Worm (Caenorhabditis elegans) whole organism, L4/young adult: ENCODE data around the gene zzz-1.

Experiments
- W03F9.2 ChIP-seq: fragments of 150-350 bp; optimal IDR thresholded peaks from 2 replicates; lab custom pipeline; 2014; ENCODE audit warnings: missing biosample characterization, missing genetic modification characterization
- him-1 ChIP-seq: sonication (generic microtip); optimal IDR thresholded peaks from 2 replicates; lab custom pipeline; 2016; ENCODE audit warnings: missing genotype, missing genetic modification reagents, missing genetic modification characterization, missing compliant biosample characterization

DNA sequence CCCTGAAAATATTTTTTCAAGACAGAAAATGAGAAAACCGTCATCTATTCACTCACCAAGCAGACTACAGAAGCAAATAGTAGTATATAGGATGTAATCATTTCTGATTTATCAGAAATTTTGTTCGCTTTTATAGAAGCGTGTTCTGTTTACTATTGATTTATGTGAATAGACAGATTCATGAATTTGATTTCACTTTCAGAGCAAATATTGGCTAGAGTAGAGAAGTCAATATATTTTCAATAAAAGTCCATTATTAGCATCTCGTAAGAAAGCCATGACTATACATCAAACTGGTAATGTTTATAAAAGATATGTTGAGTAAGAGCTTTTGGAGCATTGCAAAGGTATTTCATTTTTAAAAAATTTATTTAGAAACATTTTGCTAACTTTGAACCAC lies 22.2 kb upstream of the zzz-1 start, which contains the start of gene scvp-1:
- TF ChIP-seq him-1 (tag; lab: Kevin White, UChicago) (no peak), W03F9.2 (tag; lab: Kevin White, UChicago) (no peak)
